Fruit fly (Drosophila melanogaster): ENCODE measurements around the gene CG7366.

Gene CG7366

DNA sequence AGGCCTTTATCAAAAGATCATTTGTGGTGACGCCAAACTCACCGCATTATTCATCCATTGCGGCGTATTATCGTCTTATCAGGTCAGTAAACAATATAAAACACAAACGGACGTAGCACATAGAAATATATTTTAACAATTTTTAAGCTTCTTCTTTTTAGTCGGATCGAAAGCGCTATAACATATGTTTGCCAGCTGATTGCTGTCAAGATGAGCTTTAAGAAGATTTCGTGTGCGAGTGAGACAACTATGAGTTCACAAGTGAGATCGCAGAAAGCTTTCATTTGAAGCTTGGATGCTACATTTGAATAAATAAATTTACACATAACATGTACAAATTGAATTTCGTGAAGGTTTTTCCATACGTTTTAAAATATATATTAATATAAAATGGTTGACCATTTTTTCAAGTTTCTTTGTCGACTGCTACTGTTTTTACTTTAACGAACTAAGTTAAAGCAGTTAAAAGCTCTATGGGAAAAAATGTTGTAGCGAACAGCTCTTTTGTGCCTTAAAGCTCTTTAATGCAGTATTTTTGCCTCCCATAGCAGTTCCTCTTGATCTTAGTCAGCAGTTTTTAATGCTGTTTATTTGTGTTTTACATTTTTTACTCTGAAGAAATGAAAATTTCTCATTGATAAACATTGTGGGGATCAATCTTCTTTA lies 43.4 kb downstream of the CG7366 start, which contains the start of gene CG42445:
Gene CG42445, minus strand, starts transcription at position 186 of the 666 bp plus-strand sequence.
- TF ChIP-seq CG12605 (GFP tag; IDR thresholded peaks at IDR 0.05) (no peak), D1 (tag; optimal IDR thresholded peaks at IDR 0.05) (no peak), CG34367 (tag; optimal IDR thresholded peaks at IDR 0.05) (no peak), CG32121 (GFP tag; IDR thresholded peaks at IDR 0.05) (no peak), gl (tag; optimal IDR thresholded peaks at IDR 0.05) (no peak), CG9948 (tag; optimal IDR thresholded peaks at IDR 0.05) (no peak), rn (GFP tag; IDR thresholded peaks at IDR 0.05) (no peak), Snoo (tag; optimal IDR thresholded peaks at IDR 0.05) (no peak), fd96Ca (GFP tag; IDR thresholded peaks at IDR 0.05) (no peak), Pif1A (GFP tag; optimal IDR thresholded peaks at IDR 0.05) (no peak), CG8301 (tag; optimal IDR thresholded peaks at IDR 0.05) (no peak), EcR (GFP tag; optimal IDR thresholded peaks at IDR 0.05) (no peak)

DNA sequence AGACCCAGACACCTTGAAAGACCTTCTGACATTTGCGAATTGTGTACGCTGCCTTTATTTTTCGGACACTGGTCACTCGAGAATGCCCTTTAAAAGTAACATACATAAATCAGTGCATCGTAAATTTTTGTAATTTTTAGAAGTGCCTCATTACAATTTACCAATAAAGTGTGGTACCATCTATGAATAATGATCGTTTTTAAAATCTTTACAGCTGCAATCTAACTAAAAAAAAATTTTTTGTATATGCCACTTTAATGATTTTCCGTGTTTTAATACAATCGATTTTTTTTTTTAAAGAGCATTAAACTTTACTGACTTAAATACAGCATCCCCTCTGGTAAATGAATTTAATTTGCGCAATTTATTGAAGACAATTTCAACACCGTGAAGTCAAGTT lies 45.1 kb downstream of the CG7366 start:
- TF ChIP-seq CG34367 (tag; optimal IDR thresholded peaks at IDR 0.05) (peak; percentile 38), Pif1B (GFP tag; optimal IDR thresholded peaks at IDR 0.05) (peak; percentile 46), D1 (tag; optimal IDR thresholded peaks at IDR 0.05) (no peak), EcR (GFP tag; optimal IDR thresholded peaks at IDR 0.05) (peak; percentile 48), rn (GFP tag; IDR thresholded peaks at IDR 0.05) (no peak), CG8159 (tag; optimal IDR thresholded peaks at IDR 0.05) (peak; percentile 62), CG32121 (GFP tag; IDR thresholded peaks at IDR 0.05) (0 out of 2 replicates have a peak, but pooled peaks have one; percentile 13), CG4496 (GFP tag; IDR thresholded peaks at IDR 0.05) (no peak), CG12605 (GFP tag; IDR thresholded peaks at IDR 0.05) (no peak), CG10348 (GFP tag; IDR thresholded peaks at IDR 0.05) (no peak), gl (tag; optimal IDR thresholded peaks at IDR 0.05) (no peak), Pif1A (GFP tag; optimal IDR thresholded peaks at IDR 0.05) (peak; percentile 22), fd96Ca (GFP tag; IDR thresholded peaks at IDR 0.05) (no peak), Snoo (tag; optimal IDR thresholded peaks at IDR 0.05) (peak; percentile 25), CG13204 (GFP tag; optimal IDR thresholded peaks at IDR 0.05) (no peak), Ets98B (GFP tag; IDR thresholded peaks at IDR 0.05) (no peak), CG17806 (tag; optimal IDR thresholded peaks at IDR 0.05) (peak; percentile 31), CG9948 (tag; optimal IDR thresholded peaks at IDR 0.05) (no peak), CG8301 (tag; optimal IDR thresholded peaks at IDR 0.05) (peak; percentile 5), CG15710 (tag; optimal IDR thresholded peaks at IDR 0.05) (peak; percentile 68), CG14655 (GFP tag; optimal IDR thresholded peaks at IDR 0.05) (no peak)

DNA sequence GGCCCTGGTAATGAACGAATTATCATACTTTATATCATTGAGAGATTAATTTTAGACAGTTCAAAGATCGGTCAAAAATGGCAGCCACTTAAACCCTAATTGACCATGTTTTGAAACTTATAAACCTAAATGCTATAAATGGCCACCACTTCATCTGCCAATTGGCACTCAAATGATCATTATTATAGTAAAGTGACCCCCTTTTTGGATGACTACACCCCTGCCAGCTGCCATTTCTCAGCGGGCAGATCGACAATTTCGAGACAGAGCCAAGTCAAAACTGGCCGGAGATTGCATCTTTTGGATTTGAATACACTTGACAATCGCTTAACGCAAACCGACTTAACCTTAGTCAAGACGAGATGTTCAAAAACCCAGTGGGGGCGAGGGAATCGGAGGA lies 46.0 kb downstream of the CG7366 start:
- TF ChIP-seq CG15710 (tag; optimal IDR thresholded peaks at IDR 0.05) (peak; percentile 21), CG8301 (tag; optimal IDR thresholded peaks at IDR 0.05) (peak; percentile 26), CG12605 (GFP tag; IDR thresholded peaks at IDR 0.05) (no peak), CG34367 (tag; optimal IDR thresholded peaks at IDR 0.05) (no peak), CG17806 (tag; optimal IDR thresholded peaks at IDR 0.05) (peak; percentile 22), EcR (GFP tag; optimal IDR thresholded peaks at IDR 0.05) (no peak), CG13204 (GFP tag; optimal IDR thresholded peaks at IDR 0.05) (no peak), Pif1A (GFP tag; optimal IDR thresholded peaks at IDR 0.05) (no peak), Snoo (tag; optimal IDR thresholded peaks at IDR 0.05) (peak; percentile 11), CG8159 (tag; optimal IDR thresholded peaks at IDR 0.05) (peak; percentile 45), Pif1B (GFP tag; optimal IDR thresholded peaks at IDR 0.05) (no peak), rn (GFP tag; IDR thresholded peaks at IDR 0.05) (no peak), fd96Ca (GFP tag; IDR thresholded peaks at IDR 0.05) (0 out of 3 replicates have a peak, but pooled peaks have one; percentile 43), Ets98B (GFP tag; IDR thresholded peaks at IDR 0.05) (peak; percentile 18; the same call in 1 of the 2 replicates), CG10348 (GFP tag; IDR thresholded peaks at IDR 0.05) (no peak), CG14655 (GFP tag; optimal IDR thresholded peaks at IDR 0.05) (no peak), CG4496 (GFP tag; IDR thresholded peaks at IDR 0.05) (peak; percentile 45; the same call in 1 of the 3 replicates), CG32121 (GFP tag; IDR thresholded peaks at IDR 0.05) (no peak)

DNA sequence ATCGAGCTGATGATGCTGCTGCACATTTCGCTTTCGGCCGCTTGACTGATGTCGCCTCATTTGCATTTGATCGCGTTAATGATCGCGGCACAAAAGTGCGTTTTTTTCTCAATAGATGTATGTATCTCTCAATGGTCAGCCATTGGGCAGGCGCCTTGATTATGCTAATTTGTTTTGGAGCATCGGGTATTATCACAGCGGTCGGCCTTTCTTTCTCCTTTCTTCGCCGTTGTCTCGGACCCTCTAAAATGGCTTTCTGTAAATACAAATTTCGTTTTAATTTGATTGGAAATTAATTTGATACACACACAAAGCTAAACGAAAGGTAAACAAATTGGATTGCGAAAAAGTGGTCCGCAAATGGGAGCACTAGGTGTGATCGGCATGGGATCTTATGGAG lies 46.9 kb downstream of the CG7366 start:
- no peak for TF ChIP-seq Ets98B (GFP tag; IDR thresholded peaks at IDR 0.05)
- no peak for TF ChIP-seq CG10348 (GFP tag; IDR thresholded peaks at IDR 0.05)
- TF ChIP-seq CG32121 (GFP tag; IDR thresholded peaks at IDR 0.05): no peak
- no peak for TF ChIP-seq CG12605 (GFP tag; IDR thresholded peaks at IDR 0.05)
- no peak for TF ChIP-seq CG9948 (tag; optimal IDR thresholded peaks at IDR 0.05)
- no peak for TF ChIP-seq CG13204 (GFP tag; optimal IDR thresholded peaks at IDR 0.05)
- TF ChIP-seq CG15710 (tag; optimal IDR thresholded peaks at IDR 0.05): no peak
- no peak for TF ChIP-seq CG34367 (tag; optimal IDR thresholded peaks at IDR 0.05)
- no peak for TF ChIP-seq rn (GFP tag; IDR thresholded peaks at IDR 0.05)
- TF ChIP-seq CG4496 (GFP tag; IDR thresholded peaks at IDR 0.05): no peak
- TF ChIP-seq CG8301 (tag; optimal IDR thresholded peaks at IDR 0.05): no peak
- TF ChIP-seq gl (tag; optimal IDR thresholded peaks at IDR 0.05): no peak
- TF ChIP-seq fd96Ca (GFP tag; IDR thresholded peaks at IDR 0.05): no peak
- no peak for TF ChIP-seq Snoo (tag; optimal IDR thresholded peaks at IDR 0.05)
- TF ChIP-seq Pif1B (GFP tag; optimal IDR thresholded peaks at IDR 0.05): no peak
- no peak for TF ChIP-seq EcR (GFP tag; optimal IDR thresholded peaks at IDR 0.05)
- TF ChIP-seq D1 (tag; optimal IDR thresholded peaks at IDR 0.05): no peak
- TF ChIP-seq CG17806 (tag; optimal IDR thresholded peaks at IDR 0.05): no peak
- no peak for TF ChIP-seq CG14655 (GFP tag; optimal IDR thresholded peaks at IDR 0.05)

DNA sequence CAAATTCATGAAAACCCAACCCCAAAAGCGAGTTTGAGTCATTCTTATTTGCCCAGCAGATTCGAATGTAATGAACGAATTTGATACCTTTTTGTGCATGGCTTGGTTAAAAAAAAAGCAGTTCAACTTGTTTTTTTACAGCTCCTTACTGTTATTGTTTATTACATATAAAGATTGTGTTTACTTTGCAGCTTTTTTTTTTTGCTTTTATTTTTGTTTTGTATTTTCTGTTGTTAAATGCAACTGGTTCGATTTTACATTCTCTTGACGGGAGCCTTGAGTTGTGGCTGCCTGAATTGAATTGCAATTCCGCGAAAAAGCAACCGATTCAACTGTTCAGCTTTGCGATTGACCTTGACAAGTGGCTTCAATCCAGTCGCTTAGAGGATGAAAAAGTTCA lies 47.7 kb downstream of the CG7366 start:
- TF ChIP-seq CG34367 (tag; optimal IDR thresholded peaks at IDR 0.05) (no peak), CG32121 (GFP tag; IDR thresholded peaks at IDR 0.05) (no peak), Snoo (tag; optimal IDR thresholded peaks at IDR 0.05) (no peak), CG15710 (tag; optimal IDR thresholded peaks at IDR 0.05) (no peak), CG8301 (tag; optimal IDR thresholded peaks at IDR 0.05) (no peak), Pif1A (GFP tag; optimal IDR thresholded peaks at IDR 0.05) (no peak), CG17806 (tag; optimal IDR thresholded peaks at IDR 0.05) (no peak), gl (tag; optimal IDR thresholded peaks at IDR 0.05) (no peak), CG4496 (GFP tag; IDR thresholded peaks at IDR 0.05) (0 out of 3 replicates have a peak, but pooled peaks have one; percentile 28), D1 (tag; optimal IDR thresholded peaks at IDR 0.05) (no peak), CG13204 (GFP tag; optimal IDR thresholded peaks at IDR 0.05) (peak; percentile 19), CG14655 (GFP tag; optimal IDR thresholded peaks at IDR 0.05) (no peak), EcR (GFP tag; optimal IDR thresholded peaks at IDR 0.05) (no peak), Pif1B (GFP tag; optimal IDR thresholded peaks at IDR 0.05) (no peak), CG12605 (GFP tag; IDR thresholded peaks at IDR 0.05) (no peak), CG9948 (tag; optimal IDR thresholded peaks at IDR 0.05) (no peak), CG8159 (tag; optimal IDR thresholded peaks at IDR 0.05) (no peak)

Data from whole organism, pupa.